Worm (Caenorhabditis elegans): ENCODE results near the gene col-161.

DNA sequence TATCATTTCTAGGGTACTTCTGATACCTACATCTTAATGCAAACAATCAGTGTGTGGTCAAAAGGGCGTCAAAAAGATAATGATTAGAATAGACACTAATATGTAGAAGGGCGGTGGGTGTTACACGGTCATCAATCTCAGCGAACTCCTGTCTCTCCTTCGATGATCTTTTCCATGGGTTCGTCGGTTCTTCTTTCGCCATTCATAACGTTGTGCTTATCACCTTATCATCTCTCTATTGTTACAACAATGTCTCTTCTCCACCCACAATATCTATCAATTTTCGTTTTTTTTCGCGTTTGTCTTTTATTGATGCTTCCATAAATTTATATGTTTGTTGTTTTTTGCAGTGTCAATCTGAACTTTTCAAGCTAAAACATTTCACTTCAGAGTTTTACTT is 16.4 kb downstream of the col-161 start, which contains the start of gene ceh-79:
- TF ChIP-seq mdl-1 (tag; optimal IDR thresholded peaks at IDR 0.05) (no peak), ama-1 (optimal IDR thresholded peaks at IDR 0.05) (no peak), nhr-85 (tag) (no peak), nhr-71 (tag; optimal IDR thresholded peaks at IDR 0.05) (no peak), egl-27 (tag; optimal IDR thresholded peaks at IDR 0.05) (no peak), hlh-4 (tag; optimal IDR thresholded peaks at IDR 0.05) (no peak), irx-1 (tag; optimal IDR thresholded peaks at IDR 0.05) (no peak), lin-13 (GFP tag; optimal IDR thresholded peaks at IDR 0.05) (no peak), fkh-10 (GFP tag; optimal IDR thresholded peaks at IDR 0.05) (no peak), dsc-1 (tag; optimal IDR thresholded peaks at IDR 0.05) (no peak)

Data from whole organism, L1 larva.